Fruit fly (Drosophila melanogaster) whole organism, embryonic: ENCODE data around the gene CG8292.

Source experiments
- Abd-B ChIP-seq: fragments of 200-800 bp; sonication (Bioruptor generic); optimal IDR thresholded peaks from 2 replicates; lab custom pipeline; 2018; ENCODE audit warnings: missing biosample characterization, mild to moderate bottlenecking, missing genetic modification characterization, moderate library complexity
- CG11696 ChIP-seq: fragments of 200-800 bp; sonication (Bioruptor generic); IDR thresholded peaks from 2 replicates; pipeline ENCODE4 v1.3.6; 2022; ENCODE audit warnings: missing biosample characterization, missing genetic modification characterization

dm6 chr2L:8213987-8214386 is 3.8 kb downstream of the CG8292 start, which contains the start of gene CG8353:
- TF ChIP-seq Abd-B (no peak), CG11696 (no peak)
